Fruit fly (Drosophila melanogaster) whole organism, embryonic: ENCODE measurements around the gene CG5447.
A peak's percentile ranks its signal among the peaks of the same experiment; 100 is the strongest.

ENCODE experiments used
- CG10274 ChIP-seq: fragments of 200-800 bp; sonication (Bioruptor generic); optimal IDR thresholded peaks from 3 replicates; lab custom pipeline; 2017; ENCODE audit warnings: missing biosample characterization, mild to moderate bottlenecking, missing genetic modification characterization
- CG11398 ChIP-seq: fragments of 200-800 bp; sonication (Bioruptor generic); optimal IDR thresholded peaks from 2 replicates; lab custom pipeline; 2016; ENCODE audit warnings: missing biosample characterization, missing genetic modification characterization
- CG12104 ChIP-seq: fragments of 200-800 bp; sonication (Bioruptor generic); optimal IDR thresholded peaks from 3 replicates; lab custom pipeline; 2016; ENCODE audit warnings: missing biosample characterization, missing genetic modification characterization
- CG12659 ChIP-seq: fragments of 200-800 bp; sonication (Bioruptor generic); optimal IDR thresholded peaks from 3 replicates; lab custom pipeline; 2017; ENCODE audit warnings: mild to moderate bottlenecking, missing biosample characterization, missing genetic modification reagents, missing genetic modification characterization
- CG13123 ChIP-seq: fragments of 200-800 bp; sonication (Bioruptor generic); optimal IDR thresholded peaks from 2 replicates; lab custom pipeline; 2016; ENCODE audit warnings: missing biosample characterization, missing genetic modification characterization
- CG14710 ChIP-seq: fragments of 200-800 bp; sonication (Bioruptor generic); optimal IDR thresholded peaks from 3 replicates; lab custom pipeline; 2019; ENCODE audit warnings: missing biosample characterization, mild to moderate bottlenecking, missing genetic modification characterization, moderate library complexity
- CG1529 ChIP-seq: fragments of 200-800 bp; sonication (Bioruptor generic); optimal IDR thresholded peaks from 3 replicates; lab custom pipeline; 2018; ENCODE audit warnings: missing biosample characterization, missing genetic modification characterization
- CG15479 ChIP-seq: fragments of 200-800 bp; sonication (Bioruptor generic); optimal IDR thresholded peaks from 3 replicates; lab custom pipeline; 2019; ENCODE audit warnings: missing biosample characterization, mild to moderate bottlenecking, missing genetic modification characterization, moderate library complexity
- CG15601 ChIP-seq: fragments of 200-800 bp; sonication (Bioruptor generic); optimal IDR thresholded peaks from 3 replicates; lab custom pipeline; 2019; ENCODE audit warnings: missing biosample characterization, mild to moderate bottlenecking, missing genetic modification characterization, moderate library complexity
- CG1602 ChIP-seq: fragments of 200-800 bp; sonication (Bioruptor generic); optimal IDR thresholded peaks from 3 replicates; lab custom pipeline; 2016; ENCODE audit warnings: missing biosample characterization, missing genetic modification characterization
- CG16815 ChIP-seq: fragments of 200-800 bp; sonication (Bioruptor generic); optimal IDR thresholded peaks from 3 replicates; lab custom pipeline; 2017; ENCODE audit warnings: missing biosample characterization, mild to moderate bottlenecking, missing genetic modification characterization
- CG17359 ChIP-seq: fragments of 200-800 bp; sonication (Bioruptor generic); optimal IDR thresholded peaks from 3 replicates; lab custom pipeline; 2018; ENCODE audit warnings: missing biosample characterization, mild to moderate bottlenecking, missing genetic modification characterization, moderate library complexity
- CG1832 ChIP-seq: fragments of 200-800 bp; sonication (Bioruptor generic); optimal IDR thresholded peaks from 2 replicates; lab custom pipeline; 2017; ENCODE audit warnings: missing biosample characterization, mild to moderate bottlenecking, missing genetic modification characterization, inconsistent platforms
- CG18599 ChIP-seq: fragments of 200-800 bp; sonication (Bioruptor generic); optimal IDR thresholded peaks from 3 replicates; lab custom pipeline; 2017; ENCODE audit warnings: missing biosample characterization, missing genetic modification characterization, mild to moderate bottlenecking, moderate library complexity, missing genetic modification reagents
- CG2120 ChIP-seq: fragments of 200-800 bp; sonication (Bioruptor generic); optimal IDR thresholded peaks from 3 replicates; lab custom pipeline; 2016; ENCODE audit warnings: missing biosample characterization, missing genetic modification characterization
- CG30431 ChIP-seq: fragments of 200-800 bp; sonication (Bioruptor generic); optimal IDR thresholded peaks from 2 replicates; lab custom pipeline; 2017; ENCODE audit warnings: missing biosample characterization, missing genetic modification characterization
- CG3065 ChIP-seq: fragments of 200-800 bp; sonication (Bioruptor generic); optimal IDR thresholded peaks from 2 replicates; lab custom pipeline; 2016; ENCODE audit warnings: missing biosample characterization, missing genetic modification characterization
- CG31365 ChIP-seq: fragments of 200-800 bp; sonication (Bioruptor generic); optimal IDR thresholded peaks from 2 replicates; lab custom pipeline; 2018; ENCODE audit warnings: missing biosample characterization, mild to moderate bottlenecking, missing genetic modification characterization
- CG32767 ChIP-seq: fragments of 200-800 bp; sonication (Bioruptor generic); IDR thresholded peaks from 2 replicates; pipeline ENCODE4 v1.3.6; 2022; ENCODE audit warnings: missing biosample characterization, missing genetic modification characterization
- CG43689 ChIP-seq: fragments of 200-800 bp; sonication (Bioruptor generic); IDR thresholded peaks from 2 replicates; pipeline ENCODE4 v1.3.6; 2022; ENCODE audit warnings: missing biosample characterization, missing genetic modification characterization
- CG4404 ChIP-seq: fragments of 200-800 bp; sonication (Bioruptor generic); IDR thresholded peaks from 2 replicates; pipeline ENCODE4 v1.3.6; 2022; ENCODE audit warnings: missing biosample characterization, missing genetic modification characterization
- CG5953 ChIP-seq: fragments of 200-800 bp; sonication (Bioruptor generic); IDR thresholded peaks from 2 replicates; pipeline ENCODE4 v1.3.6; 2022; ENCODE audit warnings: missing biosample characterization, missing genetic modification characterization
- CG7786 ChIP-seq: fragments of 200-800 bp; sonication (Bioruptor generic); optimal IDR thresholded peaks from 2 replicates; lab custom pipeline; 2016; ENCODE audit warnings: missing biosample characterization, missing genetic modification characterization
- CG7928 ChIP-seq: fragments of 200-800 bp; sonication (Bioruptor generic); optimal IDR thresholded peaks from 2 replicates; lab custom pipeline; 2017; ENCODE audit warnings: missing biosample characterization, mild to moderate bottlenecking, missing genetic modification characterization
- CG8359 ChIP-seq: fragments of 200-800 bp; sonication (Bioruptor generic); optimal IDR thresholded peaks from 2 replicates; lab custom pipeline; 2017; ENCODE audit warnings: missing biosample characterization, mild to moderate bottlenecking, missing genetic modification characterization, borderline replicate concordance
- CG8765 ChIP-seq: fragments of 200-800 bp; sonication (Bioruptor generic); IDR thresholded peaks from 2 replicates; pipeline ENCODE4 v1.3.6; 2022; ENCODE audit warnings: missing biosample characterization, missing genetic modification characterization
- D ChIP-seq, 2 experiments: fragments of 200-800 bp in 1 of 2; fragments of >200 bp in 1 of 2; sonication (Bioruptor generic) in 1 of 2; optimal IDR thresholded peaks; 2 replicates in 1 of 2; 3 replicates in 1 of 2; lab custom pipeline; 2017; ENCODE audit warnings: mild to moderate bottlenecking in 1 of 2, missing biosample characterization in 1 of 2, missing genetic modification characterization in 1 of 2, missing genetic modification reagents in 1 of 2
- Ets97D ChIP-seq: fragments of 200-800 bp; sonication (Bioruptor generic); optimal IDR thresholded peaks from 3 replicates; lab custom pipeline; 2016; ENCODE audit warnings: missing biosample characterization, missing genetic modification characterization
- H15 ChIP-seq: fragments of 200-800 bp; sonication (Bioruptor generic); IDR thresholded peaks from 3 replicates; pipeline ENCODE4 v1.3.6; 2022; ENCODE audit warnings: missing biosample characterization, missing genetic modification characterization
- Hr78 ChIP-seq, 2 experiments: fragments of 200-800 bp in 1 of 2; fragments of >200 bp in 1 of 2; sonication (Bioruptor generic) in 1 of 2; optimal IDR thresholded peaks; 2 replicates each; lab custom pipeline; 2017 to 2019; ENCODE audit warnings: missing biosample characterization in 2 of 2, missing genetic modification characterization in 2 of 2, mild to moderate bottlenecking in 1 of 2, moderate library complexity in 1 of 2
- Jarid2 ChIP-seq: fragments of 200-800 bp; sonication (Bioruptor generic); optimal IDR thresholded peaks from 3 replicates; lab custom pipeline; 2017; ENCODE audit warnings: mild to moderate bottlenecking, missing biosample characterization, missing genetic modification reagents, missing genetic modification characterization
- Lhr ChIP-seq: fragments of 200-800 bp; sonication (Bioruptor generic); optimal IDR thresholded peaks from 3 replicates; lab custom pipeline; 2017; ENCODE audit warnings: mild to moderate bottlenecking, missing biosample characterization, missing genetic modification reagents, missing genetic modification characterization
- MESR4 ChIP-seq: fragments of 200-800 bp; sonication (Bioruptor generic); optimal IDR thresholded peaks from 2 replicates; lab custom pipeline; 2018; ENCODE audit warnings: missing biosample characterization, mild to moderate bottlenecking, missing genetic modification characterization, moderate library complexity
- Med ChIP-seq: fragments of 200-800 bp; sonication (Bioruptor generic); peaks from one replicate; lab custom pipeline; 2016; ENCODE audit warnings: missing biosample characterization, missing genetic modification characterization, mild to moderate bottlenecking, inconsistent platforms, moderate library complexity
- NC2β ChIP-seq: fragments of 200-800 bp; sonication (Bioruptor generic); optimal IDR thresholded peaks from 2 replicates; lab custom pipeline; 2016; ENCODE audit warnings: missing biosample characterization, missing genetic modification characterization
- Nf-YC ChIP-seq: fragments of 200-800 bp; optimal IDR thresholded peaks from 3 replicates; lab custom pipeline; 2019; ENCODE audit warnings: missing biosample characterization, mild to moderate bottlenecking, missing genetic modification characterization, moderate library complexity
- Oli ChIP-seq: fragments of 200-800 bp; sonication (Bioruptor generic); optimal IDR thresholded peaks from 2 replicates; lab custom pipeline; 2018; ENCODE audit warnings: missing biosample characterization, mild to moderate bottlenecking, missing genetic modification characterization, moderate library complexity
- PHDP ChIP-seq: fragments of 200-800 bp; sonication (Bioruptor generic); optimal IDR thresholded peaks from 3 replicates; lab custom pipeline; 2018; ENCODE audit warnings: missing biosample characterization, mild to moderate bottlenecking, missing genetic modification characterization, moderate library complexity
- Side ChIP-seq: fragments of 200-800 bp; sonication (Bioruptor generic); optimal IDR thresholded peaks from 2 replicates; lab custom pipeline; 2016; ENCODE audit warnings: missing biosample characterization, missing genetic modification characterization
- Spps ChIP-seq: fragments of 200-800 bp; sonication (Bioruptor generic); optimal IDR thresholded peaks from 2 replicates; lab custom pipeline; 2018; ENCODE audit warnings: missing biosample characterization, mild to moderate bottlenecking, missing genetic modification characterization
- ab ChIP-seq: fragments of 200-800 bp; sonication (Bioruptor generic); optimal IDR thresholded peaks from 2 replicates; lab custom pipeline; 2016; ENCODE audit warnings: missing biosample characterization, missing genetic modification characterization
- abd-A ChIP-seq: fragments of 200-800 bp; sonication (Bioruptor generic); optimal IDR thresholded peaks from 3 replicates; lab custom pipeline; 2019; ENCODE audit warnings: missing biosample characterization, mild to moderate bottlenecking, missing genetic modification characterization, moderate library complexity
- chinmo ChIP-seq: fragments of 200-800 bp; sonication (Bioruptor generic); IDR thresholded peaks from 4 replicates; pipeline ENCODE4 v1.3.6; 2022; ENCODE audit warnings: missing biosample characterization, missing genetic modification characterization; ENCODE audit not compliant: partially characterized antibody
- emc ChIP-seq: fragments of 200-800 bp; sonication (Bioruptor generic); optimal IDR thresholded peaks from 2 replicates; lab custom pipeline; 2016; ENCODE audit warnings: missing biosample characterization, missing genetic modification characterization
- eyg ChIP-seq: fragments of 200-800 bp; sonication (Bioruptor generic); optimal IDR thresholded peaks from 3 replicates; lab custom pipeline; 2016; ENCODE audit warnings: missing biosample characterization, missing genetic modification characterization
- mirr ChIP-seq: fragments of 200-800 bp; sonication (Bioruptor generic); optimal IDR thresholded peaks from 3 replicates; lab custom pipeline; 2018; ENCODE audit warnings: missing biosample characterization, mild to moderate bottlenecking, missing genetic modification characterization
- sr ChIP-seq: fragments of 200-800 bp; sonication (Bioruptor generic); IDR thresholded peaks from 3 replicates; pipeline ENCODE4 v1.3.6; 2022; ENCODE audit warnings: missing biosample characterization, missing genetic modification characterization
- stc ChIP-seq: fragments of 200-800 bp; sonication (Bioruptor generic); IDR thresholded peaks from 2 replicates; pipeline ENCODE4 v1.3.6; 2022; ENCODE audit warnings: missing biosample characterization, missing genetic modification characterization
- toy ChIP-seq: fragments of 200-800 bp; sonication (Bioruptor generic); IDR thresholded peaks from 2 replicates; pipeline ENCODE4 v1.3.6; 2022; ENCODE audit warnings: missing biosample characterization, missing genetic modification characterization
- vnd ChIP-seq: fragments of 200-800 bp; sonication (Bioruptor generic); IDR thresholded peaks from 3 replicates; pipeline ENCODE4 v1.3.6; 2022; ENCODE audit warnings: missing biosample characterization, missing genetic modification characterization; ENCODE audit not compliant: partially characterized antibody

Gene CG5447

dm6 chr3R:26436540-26436939 lies 15.8 kb upstream of the CG5447 start (continued):
- TF ChIP-seq Hr78 (GFP tag; optimal IDR thresholded peaks at IDR 0.05; lab: Kevin White, UChicago), result no peak
- TF ChIP-seq CG5953 (GFP tag; lab: Robert Waterston, UW), result no peak
- TF ChIP-seq CG12104 (GFP tag; lab: Kevin White, UChicago), result no peak
- peak; percentile 39 for TF ChIP-seq CG18599
- TF ChIP-seq CG32767, result no peak
- peak; percentile 3 for TF ChIP-seq Side
- peak; percentile 71 for TF ChIP-seq Med
- TF ChIP-seq CG14710 (tag; lab: Kevin White, UChicago), result no peak
- TF ChIP-seq emc (GFP tag; lab: Kevin White, UChicago), result no peak
- no peak for TF ChIP-seq Jarid2 (GFP tag; lab: Kevin White, UChicago)
- no peak for TF ChIP-seq sr (GFP tag; lab: Robert Waterston, UW)
- TF ChIP-seq PHDP (tag; lab: Kevin White, UChicago), result peak; percentile 45
- TF ChIP-seq MESR4 (GFP tag; lab: Kevin White, UChicago), result no peak
- TF ChIP-seq H15 (GFP tag; lab: Robert Waterston, UW), result peak; percentile 48; the same call in 1 of the 3 replicates
- no peak for TF ChIP-seq abd-A (tag; lab: Kevin White, UChicago)
- no peak for TF ChIP-seq CG1832 (GFP tag; lab: Kevin White, UChicago)
- peak; percentile 57 for TF ChIP-seq Oli (tag; lab: Kevin White, UChicago)
- peak; percentile 10 for TF ChIP-seq CG1529
- TF ChIP-seq CG13123 (GFP tag; lab: Kevin White, UChicago), result no peak
- peak; percentile 65 for TF ChIP-seq CG17359 (tag; lab: Kevin White, UChicago)
- TF ChIP-seq CG10274 (GFP tag; lab: Kevin White, UChicago), result no peak
- 0 out of 2 replicates have a peak, but pooled peaks have one; percentile 33 for TF ChIP-seq CG4404 (GFP tag; lab: Robert Waterston, UW)
- TF ChIP-seq CG7928, result no peak
- TF ChIP-seq CG43689 (GFP tag; lab: Robert Waterston, UW), result no peak
- no peak for TF ChIP-seq vnd (GFP tag; lab: Robert Waterston, UW)
- TF ChIP-seq CG30431, result no peak
- TF ChIP-seq D (optimal IDR thresholded peaks at IDR 0.05; lab: Kevin White, UChicago), result no peak
- TF ChIP-seq D (GFP tag; optimal IDR thresholded peaks at IDR 0.05; lab: Kevin White, UChicago), result no peak
- no peak for TF ChIP-seq Ets97D (GFP tag; lab: Kevin White, UChicago)
- no peak for TF ChIP-seq toy
- no peak for TF ChIP-seq CG8359
- peak; percentile 23 for TF ChIP-seq CG1602 (GFP tag; lab: Kevin White, UChicago)
- TF ChIP-seq CG3065, result no peak
- TF ChIP-seq CG15479 (GFP tag; lab: Kevin White, UChicago), result no peak
- TF ChIP-seq CG8765 (GFP tag; lab: Robert Waterston, UW), result no peak
- no peak for TF ChIP-seq Spps (tag; lab: Kevin White, UChicago)
- TF ChIP-seq CG31365 (tag; lab: Kevin White, UChicago), result no peak
- no peak for TF ChIP-seq ab (GFP tag; lab: Kevin White, UChicago)
- TF ChIP-seq CG2120 (GFP tag; lab: Kevin White, UChicago), result peak; percentile 20
- peak; percentile 63 for TF ChIP-seq stc (GFP tag; lab: Robert Waterston, UW)
- TF ChIP-seq CG15601 (tag; lab: Kevin White, UChicago), result no peak
- no peak for TF ChIP-seq Lhr (GFP tag; lab: Kevin White, UChicago)
- TF ChIP-seq Nf-YC (tag; lab: Kevin White, UChicago), result no peak
- no peak for TF ChIP-seq CG12659 (GFP tag; lab: Kevin White, UChicago)
- no peak for TF ChIP-seq NC2β (GFP tag; lab: Kevin White, UChicago)
- no peak for TF ChIP-seq eyg
- TF ChIP-seq CG16815 (GFP tag; lab: Kevin White, UChicago), result no peak
- no peak for TF ChIP-seq CG11398
- TF ChIP-seq mirr, result no peak
- TF ChIP-seq chinmo (GFP tag; lab: Robert Waterston, UW), result no peak
- peak; percentile 14 for TF ChIP-seq CG7786
